Fruit fly (Drosophila melanogaster) whole organism, embryonic: ENCODE data around the gene bon.

Source experiments
- Abd-B ChIP-seq: fragments of 200-800 bp; sonication (Bioruptor generic); optimal IDR thresholded peaks from 2 replicates; lab custom pipeline; 2018; ENCODE audit warnings: missing biosample characterization, mild to moderate bottlenecking, missing genetic modification characterization, moderate library complexity
- Aef1 ChIP-seq: fragments of 200-800 bp; sonication (Bioruptor generic); IDR thresholded peaks from 3 replicates; pipeline ENCODE4 v1.3.6; 2022; ENCODE audit warnings: missing biosample characterization, missing genetic modification characterization
- CG10147 ChIP-seq: fragments of 200-800 bp; sonication (Bioruptor generic); optimal IDR thresholded peaks from 2 replicates; lab custom pipeline; 2019; ENCODE audit warnings: missing biosample characterization, mild to moderate bottlenecking, missing genetic modification characterization, moderate library complexity
- CG10565 ChIP-seq: fragments of 200-800 bp; sonication (Bioruptor generic); optimal IDR thresholded peaks from 3 replicates; lab custom pipeline; 2016; ENCODE audit warnings: missing biosample characterization, mild to moderate bottlenecking, missing genetic modification characterization
- CG10654 ChIP-seq: fragments of 200-800 bp; sonication (Bioruptor generic); optimal IDR thresholded peaks from 2 replicates; lab custom pipeline; 2016; ENCODE audit warnings: missing biosample characterization, missing genetic modification characterization
- CG10959 ChIP-seq: fragments of 200-800 bp; sonication (Bioruptor generic); IDR thresholded peaks from 2 replicates; pipeline ENCODE4 v1.3.6; 2022; ENCODE audit warnings: missing biosample characterization, missing genetic modification characterization
- CG11398 ChIP-seq: fragments of 200-800 bp; sonication (Bioruptor generic); optimal IDR thresholded peaks from 2 replicates; lab custom pipeline; 2016; ENCODE audit warnings: missing biosample characterization, missing genetic modification characterization
- CG12659 ChIP-seq: fragments of 200-800 bp; sonication (Bioruptor generic); optimal IDR thresholded peaks from 3 replicates; lab custom pipeline; 2017; ENCODE audit warnings: mild to moderate bottlenecking, missing biosample characterization, missing genetic modification reagents, missing genetic modification characterization
- CG12769 ChIP-seq: fragments of 200-800 bp; sonication (Bioruptor generic); optimal IDR thresholded peaks from 2 replicates; lab custom pipeline; 2019; ENCODE audit warnings: missing biosample characterization, mild to moderate bottlenecking, missing genetic modification characterization, moderate library complexity
- CG16815 ChIP-seq: fragments of 200-800 bp; sonication (Bioruptor generic); optimal IDR thresholded peaks from 3 replicates; lab custom pipeline; 2017; ENCODE audit warnings: missing biosample characterization, mild to moderate bottlenecking, missing genetic modification characterization
- CG18476 ChIP-seq: fragments of 200-800 bp; sonication (Bioruptor generic); optimal IDR thresholded peaks from 2 replicates; lab custom pipeline; 2016; ENCODE audit warnings: missing biosample characterization, mild to moderate bottlenecking, missing genetic modification characterization
- CG31365 ChIP-seq: fragments of 200-800 bp; sonication (Bioruptor generic); optimal IDR thresholded peaks from 2 replicates; lab custom pipeline; 2018; ENCODE audit warnings: missing biosample characterization, mild to moderate bottlenecking, missing genetic modification characterization
- CG3163 ChIP-seq: fragments of 200-800 bp; sonication (Bioruptor generic); optimal IDR thresholded peaks from 3 replicates; lab custom pipeline; 2016; ENCODE audit warnings: missing biosample characterization, missing genetic modification characterization
- CG32772 ChIP-seq: fragments of 200-800 bp; sonication (Bioruptor generic); IDR thresholded peaks from 2 replicates; pipeline ENCODE4 v1.3.6; 2022; ENCODE audit warnings: missing biosample characterization, missing genetic modification characterization
- CG3281 ChIP-seq: fragments of 200-800 bp; sonication (Bioruptor generic); optimal IDR thresholded peaks from 3 replicates; lab custom pipeline; 2017; ENCODE audit warnings: missing biosample characterization, mild to moderate bottlenecking, missing genetic modification characterization
- CG34376 ChIP-seq: fragments of 200-800 bp; sonication (Bioruptor generic); optimal IDR thresholded peaks from 2 replicates; lab custom pipeline; 2018; ENCODE audit warnings: missing biosample characterization, mild to moderate bottlenecking, missing genetic modification characterization
- CG6683 ChIP-seq: fragments of 200-800 bp; sonication (Bioruptor generic); optimal IDR thresholded peaks from 2 replicates; lab custom pipeline; 2017; ENCODE audit warnings: missing biosample characterization, mild to moderate bottlenecking, missing genetic modification characterization, missing genetic modification reagents
- CG8765 ChIP-seq: fragments of 200-800 bp; sonication (Bioruptor generic); IDR thresholded peaks from 2 replicates; pipeline ENCODE4 v1.3.6; 2022; ENCODE audit warnings: missing biosample characterization, missing genetic modification characterization
- Camta ChIP-seq: fragments of 200-800 bp; sonication (Bioruptor generic); optimal IDR thresholded peaks from 2 replicates; lab custom pipeline; 2016; ENCODE audit warnings: missing biosample characterization, missing genetic modification characterization
- Chrac-16 ChIP-seq: fragments of 200-800 bp; sonication (Bioruptor generic); optimal IDR thresholded peaks from 3 replicates; lab custom pipeline; 2016; ENCODE audit warnings: missing biosample characterization, missing genetic modification characterization
- Deaf1 ChIP-seq: fragments of 200-800 bp; optimal IDR thresholded peaks from 3 replicates; lab custom pipeline; 2019; ENCODE audit warnings: missing biosample characterization, mild to moderate bottlenecking, missing genetic modification characterization, moderate library complexity
- E2f2 ChIP-seq: fragments of 200-800 bp; sonication (Bioruptor generic); IDR thresholded peaks from 2 replicates; pipeline ENCODE4 v1.3.6; 2022; ENCODE audit warnings: missing biosample characterization, missing genetic modification characterization
- Ets65A ChIP-seq: fragments of 200-800 bp; sonication (Bioruptor generic); peaks from one replicate; lab custom pipeline; 2016; ENCODE audit warnings: missing biosample characterization, missing genetic modification characterization
- Fer2 ChIP-seq: fragments of 200-800 bp; sonication (Bioruptor generic); optimal IDR thresholded peaks from 2 replicates; lab custom pipeline; 2018; ENCODE audit warnings: missing biosample characterization, mild to moderate bottlenecking, missing genetic modification characterization, moderate library complexity
- H2.0 ChIP-seq: fragments of 200-800 bp; sonication (Bioruptor generic); IDR thresholded peaks from 2 replicates; pipeline ENCODE4 v1.3.6; 2022; ENCODE audit warnings: missing biosample characterization, missing genetic modification characterization
- MESR4 ChIP-seq: fragments of 200-800 bp; sonication (Bioruptor generic); optimal IDR thresholded peaks from 2 replicates; lab custom pipeline; 2018; ENCODE audit warnings: missing biosample characterization, mild to moderate bottlenecking, missing genetic modification characterization, moderate library complexity
- Ptx1 ChIP-seq: fragments of 200-800 bp; sonication (Bioruptor generic); IDR thresholded peaks from 2 replicates; pipeline ENCODE4 v1.3.6; 2022; ENCODE audit warnings: missing biosample characterization, missing genetic modification characterization
- Sry-δ ChIP-seq: fragments of 200-800 bp; sonication (Bioruptor generic); optimal IDR thresholded peaks from 2 replicates; lab custom pipeline; 2016; ENCODE audit warnings: missing biosample characterization, missing genetic modification characterization
- ara ChIP-seq: fragments of 200-800 bp; sonication (Bioruptor generic); IDR thresholded peaks from 2 replicates; pipeline ENCODE4 v1.3.6; 2022; ENCODE audit warnings: missing biosample characterization, missing genetic modification characterization
- bcd ChIP-seq: fragments of 200-800 bp; sonication (Bioruptor generic); optimal IDR thresholded peaks from 2 replicates; lab custom pipeline; 2017; ENCODE audit warnings: missing biosample characterization, mild to moderate bottlenecking, missing genetic modification characterization
- danr ChIP-seq: fragments of 200-800 bp; sonication (Bioruptor generic); IDR thresholded peaks from 2 replicates; pipeline ENCODE4 v1.3.6; 2022; ENCODE audit warnings: missing biosample characterization, missing genetic modification characterization
- dmrt99B ChIP-seq: fragments of 200-800 bp; sonication (Bioruptor generic); optimal IDR thresholded peaks from 2 replicates; lab custom pipeline; 2018; ENCODE audit warnings: missing biosample characterization, mild to moderate bottlenecking, missing genetic modification characterization, moderate library complexity
- en ChIP-seq: fragments of 200-800 bp; sonication (Bioruptor generic); optimal IDR thresholded peaks from 2 replicates; lab custom pipeline; 2016; ENCODE audit warnings: missing biosample characterization, missing genetic modification characterization
- eyg ChIP-seq: fragments of 200-800 bp; sonication (Bioruptor generic); optimal IDR thresholded peaks from 3 replicates; lab custom pipeline; 2016; ENCODE audit warnings: missing biosample characterization, missing genetic modification characterization
- gem ChIP-seq: fragments of 200-800 bp; sonication (Bioruptor generic); optimal IDR thresholded peaks from 2 replicates; lab custom pipeline; 2019; ENCODE audit warnings: missing biosample characterization, mild to moderate bottlenecking, missing genetic modification characterization, moderate library complexity
- grn ChIP-seq: fragments of 200-800 bp; sonication (Bioruptor generic); optimal IDR thresholded peaks from 3 replicates; lab custom pipeline; 2017; ENCODE audit warnings: missing biosample characterization, missing genetic modification characterization
- ind ChIP-seq: fragments of 200-800 bp; sonication (Bioruptor generic); optimal IDR thresholded peaks from 3 replicates; lab custom pipeline; 2016; ENCODE audit warnings: missing biosample characterization, missing genetic modification characterization
- klu ChIP-seq: fragments of 200-800 bp; sonication (Bioruptor generic); IDR thresholded peaks from 2 replicates; pipeline ENCODE4 v1.3.6; 2022; ENCODE audit warnings: missing biosample characterization, missing genetic modification characterization
- knrl ChIP-seq: fragments of 200-800 bp; sonication (Bioruptor generic); IDR thresholded peaks from 3 replicates; pipeline ENCODE4 v1.3.6; 2022; ENCODE audit warnings: missing biosample characterization, missing genetic modification characterization; ENCODE audit not compliant: partially characterized antibody
- oc ChIP-seq: fragments of 200-800 bp; sonication (Bioruptor generic); optimal IDR thresholded peaks from 2 replicates; lab custom pipeline; 2018; ENCODE audit warnings: missing biosample characterization, mild to moderate bottlenecking, missing genetic modification characterization, moderate library complexity
- ranshi ChIP-seq: fragments of 200-800 bp; sonication (Bioruptor generic); IDR thresholded peaks from 2 replicates; pipeline ENCODE4 v1.3.6; 2022; ENCODE audit warnings: missing biosample characterization, missing genetic modification characterization
- seq ChIP-seq: fragments of 200-800 bp; sonication (Bioruptor generic); IDR thresholded peaks from 2 replicates; pipeline ENCODE4 v1.3.6; 2022; ENCODE audit warnings: missing biosample characterization, missing genetic modification characterization
- slbo ChIP-seq: fragments of 200-800 bp; sonication (Bioruptor generic); IDR thresholded peaks from 2 replicates; pipeline ENCODE4 v1.3.6; 2022; ENCODE audit warnings: missing biosample characterization, missing genetic modification characterization
- sna ChIP-seq: fragments of 200-800 bp; sonication (Bioruptor generic); IDR thresholded peaks from 2 replicates; pipeline ENCODE4 v1.3.6; 2022; ENCODE audit warnings: missing biosample characterization, missing genetic modification characterization; ENCODE audit not compliant: partially characterized antibody
- so ChIP-seq: fragments of 200-800 bp; sonication (Bioruptor generic); IDR thresholded peaks from 3 replicates; pipeline ENCODE4 v1.3.6; 2022; ENCODE audit warnings: missing biosample characterization, missing genetic modification characterization
- sr ChIP-seq: fragments of 200-800 bp; sonication (Bioruptor generic); IDR thresholded peaks from 3 replicates; pipeline ENCODE4 v1.3.6; 2022; ENCODE audit warnings: missing biosample characterization, missing genetic modification characterization
- twi ChIP-seq: fragments of 200-800 bp; optimal IDR thresholded peaks from 2 replicates; lab custom pipeline; 2019; ENCODE audit warnings: missing biosample characterization, mild to moderate bottlenecking, missing genetic modification characterization, moderate library complexity
- unpg ChIP-seq: fragments of 200-800 bp; sonication (Bioruptor generic); optimal IDR thresholded peaks from 3 replicates; lab custom pipeline; 2018; ENCODE audit warnings: missing biosample characterization, mild to moderate bottlenecking, missing genetic modification characterization, moderate library complexity
- z ChIP-seq: fragments of 200-800 bp; sonication (Bioruptor generic); IDR thresholded peaks from 3 replicates; pipeline ENCODE4 v1.3.6; 2022; ENCODE audit warnings: missing biosample characterization, missing genetic modification characterization

Gene bon

DNA sequence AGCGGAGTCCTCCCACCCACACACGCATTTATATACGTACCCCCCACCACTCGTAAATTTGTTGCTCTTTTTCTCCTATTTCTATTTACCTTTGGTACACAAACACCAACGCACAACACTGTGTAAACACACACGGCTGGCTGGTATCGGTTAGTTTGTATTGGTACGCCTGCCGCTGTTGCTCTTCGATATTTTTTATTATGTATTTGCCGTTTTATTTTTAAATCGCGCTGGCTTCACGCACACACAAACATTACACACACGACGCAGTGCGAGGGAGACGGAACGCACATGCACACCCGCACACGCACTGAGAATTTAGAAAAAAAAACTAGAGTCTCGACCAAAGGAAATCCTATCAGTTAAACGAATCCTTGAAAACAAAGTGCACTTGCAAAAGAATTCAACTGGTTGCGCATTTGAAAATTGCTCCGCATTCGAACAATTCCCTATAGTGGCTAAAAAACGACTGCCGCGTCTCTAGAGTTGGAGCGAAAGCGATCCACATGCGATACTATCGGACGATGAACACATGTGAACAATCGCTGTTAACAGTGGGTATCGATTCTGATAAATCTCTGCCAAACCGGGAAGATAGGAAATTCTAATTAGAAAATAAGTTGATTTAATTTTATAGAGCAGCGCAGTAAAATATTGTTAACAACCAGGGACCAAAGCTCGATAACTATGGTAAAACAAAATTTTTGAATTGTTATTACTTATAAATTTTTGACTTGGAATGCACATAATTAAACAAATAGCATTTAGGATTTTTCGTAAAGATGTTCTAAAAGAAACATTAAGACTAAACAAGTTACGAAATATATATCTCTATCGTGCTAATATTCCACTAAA, 42.1 kb upstream of the bon start (continued):
- TF ChIP-seq Deaf1 (tag; lab: Kevin White, UChicago) (peak; percentile 46), Ptx1 (GFP tag; lab: Robert Waterston, UW) (no peak), knrl (GFP tag; lab: Robert Waterston, UW) (peak; percentile 95), klu (GFP tag; lab: Robert Waterston, UW) (no peak), CG3163 (peak; percentile 17), eyg (GFP tag; lab: Kevin White, UChicago) (peak; percentile 67), CG34376 (GFP tag; lab: Kevin White, UChicago) (peak; percentile 85), z (GFP tag; lab: Robert Waterston, UW) (no peak), CG32772 (GFP tag; lab: Robert Waterston, UW) (0 out of 2 replicates have a peak, but pooled peaks have one; percentile 30), bcd (GFP tag; lab: Kevin White, UChicago) (peak; percentile 47), twi (tag; lab: Kevin White, UChicago) (peak; percentile 91), Camta (peak; percentile 31), gem (tag; lab: Kevin White, UChicago) (peak; percentile 57), seq (GFP tag; lab: Robert Waterston, UW) (peak; percentile 62; the same call in 1 of the 2 replicates), en (peak; percentile 3), CG3281 (GFP tag; lab: Kevin White, UChicago) (peak; percentile 75), slbo (peak; percentile 26; the same call in 1 of the 2 replicates), sr (GFP tag; lab: Robert Waterston, UW) (peak; percentile 89), unpg (peak; percentile 73), H2.0 (GFP tag; lab: Robert Waterston, UW) (no peak), sna (GFP tag; lab: Robert Waterston, UW) (peak; percentile 76), dmrt99B (tag; lab: Kevin White, UChicago) (peak; percentile 42), so (GFP tag; lab: Robert Waterston, UW) (peak; percentile 66; the same call in 2 of the 3 replicates), CG6683 (GFP tag; lab: Kevin White, UChicago) (peak; percentile 68), grn (GFP tag; lab: Kevin White, UChicago) (peak; percentile 67), CG12769 (peak; percentile 84), E2f2 (GFP tag; lab: Robert Waterston, UW) (peak; percentile 65), Abd-B (GFP tag; lab: Kevin White, UChicago) (no peak), ind (GFP tag; lab: Kevin White, UChicago) (no peak), CG18476 (GFP tag; lab: Kevin White, UChicago) (no peak), CG31365 (tag; lab: Kevin White, UChicago) (peak; percentile 78), CG10565 (no peak), CG10147 (peak; percentile 52), danr (GFP tag; lab: Robert Waterston, UW) (no peak), ara (peak; percentile 57; the same call in 1 of the 2 replicates), ranshi (GFP tag; lab: Robert Waterston, UW) (peak; percentile 44; the same call in 1 of the 2 replicates), Aef1 (GFP tag; lab: Robert Waterston, UW) (no peak), CG10959 (no peak; the same call in 1 of the 2 replicates), CG12659 (GFP tag; lab: Kevin White, UChicago) (peak; percentile 41), CG16815 (GFP tag; lab: Kevin White, UChicago) (no peak), CG8765 (GFP tag; lab: Robert Waterston, UW) (no peak), Chrac-16 (GFP tag; lab: Kevin White, UChicago) (no peak), CG10654 (peak; percentile 30), Sry-δ (GFP tag; lab: Kevin White, UChicago) (peak; percentile 91), oc (tag; lab: Kevin White, UChicago) (peak; percentile 63), MESR4 (GFP tag; lab: Kevin White, UChicago) (peak; percentile 54), CG11398 (GFP tag; lab: Kevin White, UChicago) (peak; percentile 57), Fer2 (peak; percentile 51), Ets65A (peak; percentile 84)
